Worm (Caenorhabditis elegans) whole organism, L3 larva: ENCODE results near the gene Y116F11B.2.

Experiments
- lin-15B ChIP-seq: fragments of 150-350 bp; optimal IDR thresholded peaks from 2 replicates; lab custom pipeline; 2014; ENCODE audit warnings: missing biosample characterization, missing genetic modification characterization
- nhr-28 ChIP-seq: fragments of 150-350 bp; optimal IDR thresholded peaks from 2 replicates; lab custom pipeline; 2014; ENCODE audit warnings: missing biosample characterization, missing genetic modification characterization
- snpc-4 ChIP-seq: fragments of 150-350 bp; optimal IDR thresholded peaks from 2 replicates; lab custom pipeline; 2014; ENCODE audit warnings: missing biosample characterization, missing genetic modification characterization
- zag-1 ChIP-seq: fragments of 150-350 bp; optimal IDR thresholded peaks from 2 replicates; lab custom pipeline; 2014; ENCODE audit warnings: missing biosample characterization, missing genetic modification characterization

- TF ChIP-seq lin-15B (tag; lab: Kevin White, UChicago) (no peak), zag-1 (tag; lab: Kevin White, UChicago) (no peak), nhr-28 (tag; lab: Kevin White, UChicago) (no peak), snpc-4 (tag; lab: Kevin White, UChicago) (no peak)
Observed at ce11 chrV:19755260-19755659, 45.7 kb downstream of the Y116F11B.2 start, which contains the start of gene clec-50.
